Worm (Caenorhabditis elegans): ENCODE data around the gene clec-119.

The clec-119 gene

DNA sequence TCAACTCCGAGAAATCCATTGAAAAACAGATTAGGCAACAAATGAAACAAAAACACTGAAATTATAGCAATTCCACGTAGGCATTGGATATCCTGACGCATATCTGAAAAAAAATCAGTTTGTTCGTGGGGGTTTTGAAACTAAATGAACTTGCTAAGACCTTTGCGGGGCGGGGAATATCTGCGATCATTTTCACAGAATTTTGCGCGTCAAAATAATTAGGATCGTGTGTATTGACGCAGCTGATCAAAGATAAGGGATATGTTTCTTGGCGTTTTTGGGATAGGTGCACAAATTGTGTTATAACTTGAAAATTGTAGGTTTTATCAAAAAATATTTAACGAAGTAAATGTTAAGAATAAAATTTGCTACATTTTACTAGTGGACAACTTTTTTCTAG is 11.1 kb downstream of the clec-119 start, which contains the start of gene oac-30:
Gene oac-30, minus strand, starts transcription at position 101 of the 400 bp plus-strand sequence.
- no peak for TF ChIP-seq che-1 (tag; optimal IDR thresholded peaks at IDR 0.05)
- no peak for TF ChIP-seq hlh-8 (tag; optimal IDR thresholded peaks at IDR 0.05)
- no peak for TF ChIP-seq hlh-15 (tag; optimal IDR thresholded peaks at IDR 0.05)
- TF ChIP-seq hlh-6 (tag; optimal IDR thresholded peaks at IDR 0.05) = no peak
- TF ChIP-seq elt-2 (tag; optimal IDR thresholded peaks at IDR 0.05) = no peak
- no peak for TF ChIP-seq rnt-1 (tag; optimal IDR thresholded peaks at IDR 0.05)
- TF ChIP-seq Y22D7AL.16 (tag; optimal IDR thresholded peaks at IDR 0.05) = no peak
- no peak for TF ChIP-seq hlh-13 (GFP tag; optimal IDR thresholded peaks at IDR 0.05)
- no peak for TF ChIP-seq pha-4 (tag; optimal IDR thresholded peaks at IDR 0.05)
- TF ChIP-seq tbx-2 (tag; optimal IDR thresholded peaks at IDR 0.05) = no peak
- TF ChIP-seq tbx-7 (tag; optimal IDR thresholded peaks at IDR 0.05) = no peak
- TF ChIP-seq ceh-6 (GFP tag; optimal IDR thresholded peaks at IDR 0.05) = no peak
- TF ChIP-seq F13H6.1 (tag; optimal IDR thresholded peaks at IDR 0.05) = no peak
- TF ChIP-seq pat-9 (tag; optimal IDR thresholded peaks at IDR 0.05) = no peak
- TF ChIP-seq ahr-1 (tag; optimal IDR thresholded peaks at IDR 0.05) = no peak
- TF ChIP-seq K02D7.2 (tag; optimal IDR thresholded peaks at IDR 0.05) = no peak

DNA sequence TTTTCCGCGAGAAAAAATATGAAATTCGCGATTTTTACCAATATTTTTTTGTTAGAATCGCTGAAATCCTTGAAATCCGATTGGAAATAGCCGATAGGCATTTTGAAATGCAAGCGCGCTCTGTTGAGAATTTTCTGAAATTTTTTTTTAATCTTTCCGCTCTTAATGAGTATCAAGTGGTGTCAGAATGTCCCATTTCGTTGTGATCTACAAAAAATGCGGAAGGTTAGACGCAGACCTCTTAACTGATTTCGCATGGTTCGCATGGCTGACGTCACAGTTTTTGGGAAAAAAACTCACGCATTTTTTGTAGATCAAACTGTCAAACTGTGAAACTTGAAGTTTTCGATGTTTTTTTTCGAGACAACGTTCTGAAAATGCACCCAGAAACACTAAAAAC is 16.1 kb downstream of the clec-119 start, which contains the start of gene srw-66:
Gene srw-66, minus strand, starts transcription at position 101 of the 400 bp plus-strand sequence.
- no peak for TF ChIP-seq T23F11.4 (GFP tag; optimal IDR thresholded peaks at IDR 0.05)
- TF ChIP-seq F13H6.1 (tag; optimal IDR thresholded peaks at IDR 0.05) = no peak
- no peak for TF ChIP-seq ahr-1 (tag; optimal IDR thresholded peaks at IDR 0.05)
- TF ChIP-seq pag-3 (tag; optimal IDR thresholded peaks at IDR 0.05; ENCODE audit: borderline replicate concordance) = no peak
- TF ChIP-seq C38D4.7 (GFP tag; optimal IDR thresholded peaks at IDR 0.05) = no peak
- no peak for TF ChIP-seq ceh-45 (GFP tag; IDR thresholded peaks at IDR 0.05)
- no peak for TF ChIP-seq K02D7.2 (tag; optimal IDR thresholded peaks at IDR 0.05)
- no peak for TF ChIP-seq ceh-31 (tag; optimal IDR thresholded peaks at IDR 0.05)
- no peak for TF ChIP-seq ceh-22 (tag; optimal IDR thresholded peaks at IDR 0.05)
- TF ChIP-seq fkh-10 (GFP tag; optimal IDR thresholded peaks at IDR 0.05) = no peak
- TF ChIP-seq ceh-48 (tag; optimal IDR thresholded peaks at IDR 0.05) = no peak
- TF ChIP-seq unc-55 (GFP tag; optimal IDR thresholded peaks at IDR 0.05) = no peak
- no peak for TF ChIP-seq hlh-6 (tag; optimal IDR thresholded peaks at IDR 0.05)
- no peak for TF ChIP-seq ceh-30 (tag; optimal IDR thresholded peaks at IDR 0.05)
- TF ChIP-seq sox-2 (GFP tag; IDR thresholded peaks at IDR 0.05) = no peak
- TF ChIP-seq lim-6 (tag; optimal IDR thresholded peaks at IDR 0.05) = no peak
- TF ChIP-seq ceh-18 (tag; optimal IDR thresholded peaks at IDR 0.05) = no peak
- no peak for TF ChIP-seq dve-1 (tag; optimal IDR thresholded peaks at IDR 0.05)
- TF ChIP-seq tbx-2 (tag; optimal IDR thresholded peaks at IDR 0.05) = no peak

DNA sequence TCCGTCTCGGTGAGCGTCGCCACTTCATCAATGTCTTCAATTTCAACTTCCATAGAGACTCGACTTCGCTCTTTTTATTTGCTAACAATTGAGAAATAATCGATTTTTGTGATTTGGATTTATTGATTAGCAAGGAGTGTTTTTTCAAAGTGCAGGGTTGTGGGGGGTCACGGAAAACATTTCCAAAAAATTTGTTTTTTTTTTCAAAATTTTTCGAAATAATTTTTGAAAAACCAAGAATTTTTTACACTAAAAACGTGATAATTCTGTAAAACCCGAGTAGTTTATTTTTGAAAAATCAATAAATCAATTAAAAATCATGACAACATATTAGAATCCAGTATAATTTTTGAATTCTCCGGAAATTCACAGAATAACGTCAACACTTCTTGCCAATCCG is 19.7 kb downstream of the clec-119 start, which contains the start of gene Y57G7A.5:
Gene Y57G7A.5, minus strand, starts transcription at position 101 of the 400 bp plus-strand sequence.
- no peak for TF ChIP-seq hlh-6 (tag; optimal IDR thresholded peaks at IDR 0.05)
- TF ChIP-seq ceh-19 (GFP tag; optimal IDR thresholded peaks at IDR 0.05) = no peak
- no peak for TF ChIP-seq zip-5 (tag; optimal IDR thresholded peaks at IDR 0.05)
- no peak for TF ChIP-seq nhr-11 (tag; optimal IDR thresholded peaks at IDR 0.05)
- no peak for TF ChIP-seq dmd-4 (tag; optimal IDR thresholded peaks at IDR 0.05; ENCODE audit: borderline replicate concordance)
- TF ChIP-seq tbx-2 (tag; optimal IDR thresholded peaks at IDR 0.05) = no peak
- no peak for TF ChIP-seq gmeb-2 (tag; optimal IDR thresholded peaks at IDR 0.05)
- TF ChIP-seq ttx-3 (tag; optimal IDR thresholded peaks at IDR 0.05) = no peak
- TF ChIP-seq unc-86 (tag; optimal IDR thresholded peaks at IDR 0.05) = no peak
- TF ChIP-seq syd-9 (tag; optimal IDR thresholded peaks at IDR 0.05) = no peak

DNA sequence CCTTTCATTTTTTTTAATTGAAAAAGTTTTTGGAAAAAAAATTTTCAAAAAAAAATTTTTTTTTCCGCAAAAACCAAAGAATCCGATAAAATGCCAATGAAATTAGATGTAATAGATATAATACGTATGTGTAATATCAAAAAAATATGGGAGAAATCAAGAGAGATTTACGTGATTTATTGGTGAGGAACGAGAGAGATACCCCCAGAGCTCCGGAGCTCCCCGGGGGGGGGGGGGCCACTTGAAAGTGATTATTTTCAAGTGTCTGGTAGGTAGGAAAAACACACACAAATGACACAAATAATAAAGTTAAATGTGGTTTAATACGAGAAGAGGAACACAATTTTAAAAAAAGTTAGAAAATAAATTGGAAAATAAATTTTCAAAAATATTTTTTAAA is 21.0 kb downstream of the clec-119 start, which contains the start of gene Y57G7A.11:
Gene Y57G7A.11, minus strand, starts transcription at position 101 of the 400 bp plus-strand sequence.
- TF ChIP-seq unc-55 (GFP tag; optimal IDR thresholded peaks at IDR 0.05) = no peak
- TF ChIP-seq elt-2 (tag; optimal IDR thresholded peaks at IDR 0.05) = no peak
- no peak for TF ChIP-seq F13H6.1 (tag; optimal IDR thresholded peaks at IDR 0.05)
- no peak for TF ChIP-seq zip-5 (tag; optimal IDR thresholded peaks at IDR 0.05)

Data from whole organism, late embryonic.